Worm (Caenorhabditis elegans) whole organism, L1 larva: ENCODE measurements around the gene ZK822.10.

Source experiments
- C04F5.9 ChIP-seq: sonication (generic microtip); optimal IDR thresholded peaks from 2 replicates; lab custom pipeline; 2016; ENCODE audit warnings: missing genetic modification characterization, missing compliant biosample characterization
- C16A3.4 ChIP-seq: fragments of 150-350 bp; optimal IDR thresholded peaks from 2 replicates; lab custom pipeline; 2014; ENCODE audit warnings: missing biosample characterization, missing genetic modification characterization
- C34B4.2 ChIP-seq: sonication (generic microtip); optimal IDR thresholded peaks from 2 replicates; lab custom pipeline; 2017; ENCODE audit warnings: mild to moderate bottlenecking, missing genetic modification characterization, missing compliant biosample characterization
- Y116A8C.19 ChIP-seq: sonication (generic microtip); optimal IDR thresholded peaks from 2 replicates; lab custom pipeline; 2016; ENCODE audit warnings: missing compliant biosample characterization, missing genetic modification characterization, borderline replicate concordance
- ama-1 ChIP-seq: fragments of 150-350 bp; optimal IDR thresholded peaks from 2 replicates; lab custom pipeline; 2014
- blmp-1 ChIP-seq: fragments of 150-350 bp; optimal IDR thresholded peaks from 2 replicates; lab custom pipeline; 2014; ENCODE audit warnings: missing biosample characterization, missing genetic modification characterization
- ceh-82 ChIP-seq, 3 experiments: fragments of 150-350 bp in 1 of 3; sonication (generic microtip) in 2 of 3; optimal IDR thresholded peaks; 2 replicates each; lab custom pipeline; 2014 to 2017; ENCODE audit warnings: missing biosample characterization in 3 of 3, missing genetic modification characterization in 3 of 3
- dpl-1 ChIP-seq, 3 experiments: fragments of 150-350 bp in 2 of 3; sonication (generic microtip) in 1 of 3; optimal IDR thresholded peaks; 2 replicates each; lab custom pipeline; 2014 to 2017; ENCODE audit warnings: missing biosample characterization in 3 of 3, missing genetic modification characterization in 3 of 3, missing genetic modification reagents in 3 of 3
- dsc-1 ChIP-seq: sonication (generic microtip); optimal IDR thresholded peaks from 2 replicates; lab custom pipeline; 2016; ENCODE audit warnings: mild to moderate bottlenecking, missing genetic modification characterization, missing compliant biosample characterization
- efl-1 ChIP-seq, 4 experiments: fragments of 150-350 bp; optimal IDR thresholded peaks in 3 of 4; peaks in 1 of 4; 1 replicate in 1 of 4; 2 replicates in 3 of 4; lab custom pipeline; 2014; ENCODE audit warnings: missing biosample characterization in 2 of 4, missing genetic modification characterization in 2 of 4, missing genetic modification reagents in 2 of 4
- egl-27 ChIP-seq, 2 experiments: fragments of 150-350 bp in 1 of 2; sonication (generic microtip); optimal IDR thresholded peaks; 3 replicates each; lab custom pipeline; 2017 to 2018; ENCODE audit warnings: missing biosample characterization in 2 of 2, missing genetic modification characterization in 2 of 2, missing genetic modification reagents in 2 of 2
- elt-2 ChIP-seq: sonication (generic microtip); optimal IDR thresholded peaks from 2 replicates; lab custom pipeline; 2016; ENCODE audit warnings: missing genetic modification characterization, mild to moderate bottlenecking, inconsistent platforms, missing compliant biosample characterization, missing genetic modification reagents
- elt-3 ChIP-seq, 6 experiments: fragments of 150-350 bp in 1 of 6; sonication (generic microtip); optimal IDR thresholded peaks; 2 replicates each; lab custom pipeline; 2017 to 2018; ENCODE audit warnings: missing biosample characterization in 6 of 6, missing genetic modification characterization in 6 of 6, inconsistent platforms in 1 of 6
- fkh-8 ChIP-seq: sonication (generic microtip); optimal IDR thresholded peaks from 2 replicates; lab custom pipeline; 2016; ENCODE audit warnings: mild to moderate bottlenecking, missing genetic modification characterization, missing compliant biosample characterization
- fos-1 ChIP-seq: fragments of 150-350 bp; optimal IDR thresholded peaks from 2 replicates; lab custom pipeline; 2014; ENCODE audit warnings: missing biosample characterization, missing genetic modification characterization
- grh-1 ChIP-seq: fragments of 200-800 bp; sonication (Bioruptor generic); IDR thresholded peaks from 2 replicates; pipeline ENCODE4 v1.3.6; 2022; ENCODE audit warnings: missing genetic modification reagents, missing genetic modification characterization, missing compliant biosample characterization
- hlh-17 ChIP-seq: fragments of 200-800 bp; sonication (Bioruptor generic); optimal IDR thresholded peaks from 2 replicates; lab custom pipeline; 2018; ENCODE audit warnings: missing genetic modification characterization, mild to moderate bottlenecking, missing compliant biosample characterization, moderate library complexity, borderline replicate concordance
- hlh-4 ChIP-seq: sonication (generic microtip); optimal IDR thresholded peaks from 2 replicates; lab custom pipeline; 2016; ENCODE audit warnings: mild to moderate bottlenecking, missing genetic modification characterization, missing compliant biosample characterization
- lin-13 ChIP-seq: fragments of 150-350 bp; optimal IDR thresholded peaks from 2 replicates; lab custom pipeline; 2014; ENCODE audit warnings: missing biosample characterization, missing genetic modification reagents, missing genetic modification characterization
- lin-14 ChIP-seq: fragments of 200-800 bp; sonication (Bioruptor generic); optimal IDR thresholded peaks from 2 replicates; lab custom pipeline; 2018; ENCODE audit warnings: mild to moderate bottlenecking, missing genetic modification characterization, moderate library complexity, missing compliant biosample characterization
- lin-35 ChIP-seq, 2 experiments: fragments of 150-350 bp; optimal IDR thresholded peaks; 2 replicates each; lab custom pipeline; 2014; ENCODE audit warnings: missing biosample characterization in 2 of 2, missing genetic modification characterization in 2 of 2, missing genetic modification reagents in 2 of 2
- lir-3 ChIP-seq: sonication (generic microtip); optimal IDR thresholded peaks from 2 replicates; lab custom pipeline; 2016; ENCODE audit warnings: mild to moderate bottlenecking, missing genetic modification characterization, moderate library complexity, missing compliant biosample characterization; ENCODE audit not compliant: poor library complexity
- mab-9 ChIP-seq: fragments of 200-800 bp; sonication (Bioruptor generic); IDR thresholded peaks from 2 replicates; pipeline ENCODE4 v1.3.6; 2022; ENCODE audit warnings: missing genetic modification reagents, missing genetic modification characterization, missing compliant biosample characterization
- mdl-1 ChIP-seq, 2 experiments: fragments of 150-350 bp; optimal IDR thresholded peaks; 2 replicates each; lab custom pipeline; 2014 to 2017; ENCODE audit warnings: missing biosample characterization in 2 of 2, missing genetic modification characterization in 2 of 2, inconsistent platforms in 1 of 2
- mef-2 ChIP-seq: fragments of 150-350 bp; optimal IDR thresholded peaks from 2 replicates; lab custom pipeline; 2014; ENCODE audit warnings: missing biosample characterization, missing genetic modification characterization
- nhr-11 ChIP-seq: fragments of 150-350 bp; optimal IDR thresholded peaks from 2 replicates; lab custom pipeline; 2014; ENCODE audit warnings: missing biosample characterization, missing genetic modification characterization
- nhr-19 ChIP-seq: fragments of 200-800 bp; sonication (Bioruptor generic); conservative IDR thresholded peaks from 2 replicates; pipeline ENCODE4 v1.3.6; 2022; ENCODE audit warnings: missing genetic modification characterization, missing compliant biosample characterization
- nhr-20 ChIP-seq: sonication (generic microtip); optimal IDR thresholded peaks from 2 replicates; lab custom pipeline; 2016; ENCODE audit warnings: mild to moderate bottlenecking, missing genetic modification characterization, missing compliant biosample characterization
- nhr-237 ChIP-seq: fragments of 150-350 bp; optimal IDR thresholded peaks from 2 replicates; lab custom pipeline; 2014; ENCODE audit warnings: missing biosample characterization, missing genetic modification characterization
- nhr-28 ChIP-seq: fragments of 150-350 bp; optimal IDR thresholded peaks from 2 replicates; lab custom pipeline; 2014; ENCODE audit warnings: missing biosample characterization, missing genetic modification characterization
- nhr-47 ChIP-seq: sonication (generic microtip); optimal IDR thresholded peaks from 2 replicates; lab custom pipeline; 2016; ENCODE audit warnings: mild to moderate bottlenecking, missing genetic modification characterization, moderate library complexity, missing compliant biosample characterization
- nhr-76 ChIP-seq: sonication (generic microtip); optimal IDR thresholded peaks from 2 replicates; lab custom pipeline; 2017; ENCODE audit warnings: missing biosample characterization, missing genetic modification characterization
- nhr-85 ChIP-seq: sonication (generic microtip); peaks from one replicate; lab custom pipeline; 2016; ENCODE audit warnings: missing genetic modification characterization, inconsistent platforms, missing compliant biosample characterization
- nhr-90 ChIP-seq: sonication (generic microtip); optimal IDR thresholded peaks from 2 replicates; lab custom pipeline; 2016; ENCODE audit warnings: mild to moderate bottlenecking, missing genetic modification characterization, missing compliant biosample characterization; ENCODE audit not compliant: poor library complexity
- pax-3 ChIP-seq: fragments of 200-800 bp; sonication (Bioruptor generic); optimal IDR thresholded peaks from 2 replicates; lab custom pipeline; 2018; ENCODE audit warnings: mild to moderate bottlenecking, missing genetic modification characterization, moderate library complexity, missing compliant biosample characterization
- rnt-1 ChIP-seq: sonication (generic microtip); optimal IDR thresholded peaks from 2 replicates; lab custom pipeline; 2016; ENCODE audit warnings: mild to moderate bottlenecking, missing genetic modification characterization, moderate library complexity, missing compliant biosample characterization
- skn-1 ChIP-seq: fragments of 150-350 bp; optimal IDR thresholded peaks from 2 replicates; lab custom pipeline; 2014; ENCODE audit warnings: missing biosample characterization, missing genetic modification characterization
- snpc-4 ChIP-seq: fragments of 150-350 bp; optimal IDR thresholded peaks from 2 replicates; lab custom pipeline; 2014; ENCODE audit warnings: missing biosample characterization, missing genetic modification characterization
- snu-23 ChIP-seq: sonication (generic microtip); optimal IDR thresholded peaks from 2 replicates; lab custom pipeline; 2016; ENCODE audit warnings: missing genetic modification characterization, missing compliant biosample characterization
- sox-4 ChIP-seq: sonication (generic microtip); optimal IDR thresholded peaks from 2 replicates; lab custom pipeline; 2016; ENCODE audit warnings: missing genetic modification characterization, missing compliant biosample characterization
- sptf-1 ChIP-seq: fragments of 150-350 bp; optimal IDR thresholded peaks from 2 replicates; lab custom pipeline; 2014; ENCODE audit warnings: missing biosample characterization, missing genetic modification characterization
- sup-37 ChIP-seq: fragments of 200-800 bp; sonication (Bioruptor generic); optimal IDR thresholded peaks from 2 replicates; lab custom pipeline; 2018; ENCODE audit warnings: mild to moderate bottlenecking, missing genetic modification characterization, missing compliant biosample characterization
- tbx-2 ChIP-seq: sonication (generic microtip); optimal IDR thresholded peaks from 2 replicates; lab custom pipeline; 2016; ENCODE audit warnings: missing genetic modification characterization, missing compliant biosample characterization
- unc-130 ChIP-seq: fragments of 150-350 bp; optimal IDR thresholded peaks from 2 replicates; lab custom pipeline; 2017; ENCODE audit warnings: missing biosample characterization, missing genetic modification characterization, inconsistent platforms
- unc-86 ChIP-seq: sonication (generic microtip); optimal IDR thresholded peaks from 2 replicates; lab custom pipeline; 2016; ENCODE audit warnings: missing genetic modification characterization, missing compliant biosample characterization
- unc-98 ChIP-seq: fragments of 200-800 bp; sonication (Bioruptor generic); IDR thresholded peaks from 2 replicates; pipeline ENCODE4 v1.3.6; 2022; ENCODE audit warnings: missing genetic modification characterization, missing compliant biosample characterization
- vab-15 ChIP-seq: sonication (generic microtip); optimal IDR thresholded peaks from 2 replicates; lab custom pipeline; 2017; ENCODE audit warnings: missing genotype, mild to moderate bottlenecking, missing genetic modification characterization, missing compliant biosample characterization
- xbp-1 ChIP-seq: sonication (generic microtip); optimal IDR thresholded peaks from 2 replicates; lab custom pipeline; 2016; ENCODE audit warnings: missing genetic modification characterization, missing compliant biosample characterization
- zag-1 ChIP-seq: fragments of 150-350 bp; optimal IDR thresholded peaks from 2 replicates; lab custom pipeline; 2014; ENCODE audit warnings: missing biosample characterization, missing genetic modification characterization
- zip-4 ChIP-seq: fragments of 200-800 bp; sonication (Bioruptor generic); optimal IDR thresholded peaks from 2 replicates; lab custom pipeline; 2018; ENCODE audit warnings: mild to moderate bottlenecking, missing genetic modification characterization, moderate library complexity, missing compliant biosample characterization
- ztf-11 ChIP-seq, 2 experiments: sonication (generic microtip); optimal IDR thresholded peaks; 2 replicates each; lab custom pipeline; 2016 to 2017; ENCODE audit warnings: missing genetic modification characterization in 2 of 2, missing biosample characterization in 1 of 2, missing compliant biosample characterization in 1 of 2
- ztf-4 ChIP-seq: fragments of 150-350 bp; optimal IDR thresholded peaks from 2 replicates; lab custom pipeline; 2014; ENCODE audit warnings: missing biosample characterization, missing genetic modification characterization

Gene ZK822.10

DNA sequence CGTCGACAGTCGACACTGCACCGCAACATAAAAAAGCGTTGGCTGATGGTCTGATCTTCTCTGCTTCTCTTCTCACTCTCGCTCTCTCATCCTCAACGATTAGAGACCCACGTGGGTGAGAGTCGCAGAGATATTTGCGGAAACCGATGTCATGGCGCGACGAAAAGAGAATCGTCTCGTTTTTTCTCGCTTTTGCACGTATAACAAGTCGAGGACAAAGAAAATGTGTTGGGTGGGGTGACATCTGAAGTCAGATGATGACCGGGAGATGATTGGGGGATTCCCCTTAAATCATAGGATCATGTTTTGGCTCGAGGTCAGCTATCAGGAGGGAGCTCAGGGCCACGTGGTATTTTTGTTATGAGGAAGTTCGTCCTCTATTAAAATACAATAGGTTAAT, 39.5 kb downstream of the ZK822.10 start:
- no peak for TF ChIP-seq sptf-1
- TF ChIP-seq nhr-85 (tag; lab: Kevin White, UChicago) = peak; percentile 100
- TF ChIP-seq fos-1 = peak; percentile 77
- TF ChIP-seq elt-2 (tag; lab: Kevin White, UChicago) = peak; percentile 70
- no peak for TF ChIP-seq unc-86
- peak; percentile 81 for TF ChIP-seq mef-2
- TF ChIP-seq elt-3 (tag; optimal IDR thresholded peaks at IDR 0.05; lab: Kevin White, UChicago) = peak; percentile 78 to 97 (median 92)
- peak; percentile 90 for TF ChIP-seq ztf-4 (tag; lab: Kevin White, UChicago)
- peak; percentile 55 for TF ChIP-seq dsc-1 (tag; lab: Kevin White, UChicago)
- peak; percentile 94 for TF ChIP-seq nhr-90 (tag; lab: Kevin White, UChicago)
- TF ChIP-seq grh-1 (GFP tag; lab: Robert Waterston, UW) = peak; percentile 87
- TF ChIP-seq nhr-76 (tag; lab: Kevin White, UChicago) = no peak
- peak in 1 of 2 experiments; percentile 32 for TF ChIP-seq ztf-11 (tag; optimal IDR thresholded peaks at IDR 0.05; lab: Kevin White, UChicago)
- peak; percentile 96 for TF ChIP-seq snu-23 (GFP tag; lab: Kevin White, UChicago)
- peak; percentile 54 for TF ChIP-seq vab-15
- TF ChIP-seq sup-37 (GFP tag; lab: Kevin White, UChicago) = peak; percentile 64
- no peak for TF ChIP-seq ama-1 (lab: Kevin White, UChicago)
- TF ChIP-seq fkh-8 (tag; lab: Kevin White, UChicago) = no peak
- TF ChIP-seq mab-9 = peak; percentile 62
- peak; percentile 99 for TF ChIP-seq nhr-20 (tag; lab: Kevin White, UChicago)
- no peak for TF ChIP-seq hlh-4 (tag; lab: Kevin White, UChicago)
- peak; percentile 85 for TF ChIP-seq xbp-1 (tag; lab: Kevin White, UChicago)
- peak; percentile 11 for TF ChIP-seq zip-4
- TF ChIP-seq C04F5.9 (tag; lab: Kevin White, UChicago) = peak; percentile 79
- TF ChIP-seq dpl-1 (GFP tag; optimal IDR thresholded peaks at IDR 0.05; lab: Kevin White, UChicago) = peak; percentile 49 to 66 (median 56)
- TF ChIP-seq unc-98 (GFP tag; lab: Robert Waterston, UW) = peak; percentile 74
- peak; percentile 72 for TF ChIP-seq lin-13 (GFP tag; lab: Kevin White, UChicago)
- peak; percentile 68 for TF ChIP-seq nhr-237 (tag; lab: Kevin White, UChicago)
- TF ChIP-seq nhr-11 (tag; lab: Kevin White, UChicago) = peak; percentile 69
- peak; percentile 93 for TF ChIP-seq blmp-1 (tag; lab: Kevin White, UChicago)
- peak; percentile 63 for TF ChIP-seq sox-4 (tag; lab: Kevin White, UChicago)
- no peak for TF ChIP-seq C34B4.2
- TF ChIP-seq nhr-19 (GFP tag; lab: Robert Waterston, UW) = peak; percentile 94
- no peak for TF ChIP-seq Y116A8C.19 (tag; lab: Kevin White, UChicago)
- TF ChIP-seq egl-27 (tag; optimal IDR thresholded peaks at IDR 0.05; lab: Kevin White, UChicago) = peak; percentile 43 to 78
- TF ChIP-seq efl-1 (optimal IDR thresholded peaks at IDR 0.05; lab: Kevin White, UChicago) = peak; percentile 78 to 79
- peak; percentile 42 to 96 for TF ChIP-seq efl-1 (GFP tag; optimal IDR thresholded peaks at IDR 0.05 in 1 of 2; lab: Kevin White, UChicago)
- peak; percentile 39 to 62 (median 43) for TF ChIP-seq ceh-82 (tag; optimal IDR thresholded peaks at IDR 0.05; lab: Kevin White, UChicago)
- no peak for TF ChIP-seq hlh-17
- TF ChIP-seq mdl-1 (tag; optimal IDR thresholded peaks at IDR 0.05; lab: Kevin White, UChicago) = peak; percentile 98 to 100
- peak; percentile 99 for TF ChIP-seq lin-14
- peak; percentile 90 for TF ChIP-seq tbx-2
- TF ChIP-seq lir-3 (tag; lab: Kevin White, UChicago) = peak; percentile 81
- peak; percentile 33 for TF ChIP-seq snpc-4
- peak; percentile 82 for TF ChIP-seq C16A3.4 (tag; lab: Kevin White, UChicago)
- TF ChIP-seq pax-3 (tag; lab: Kevin White, UChicago) = peak; percentile 45
- TF ChIP-seq zag-1 = no peak
- peak; percentile 88 for TF ChIP-seq nhr-47 (tag; lab: Kevin White, UChicago)
- no peak for TF ChIP-seq nhr-28 (tag; lab: Kevin White, UChicago)
- peak; percentile 69 for TF ChIP-seq unc-130
- TF ChIP-seq lin-35 (GFP tag; optimal IDR thresholded peaks at IDR 0.05; lab: Kevin White, UChicago) = peak; percentile 65 to 89
- peak; percentile 93 for TF ChIP-seq rnt-1 (tag; lab: Kevin White, UChicago)
- peak; percentile 54 for TF ChIP-seq skn-1
